Fruit fly (Drosophila melanogaster) ovary, adult (tissue): Measurements from ENCODE around the gene sunz.

Experiments
- CG17801 ChIP-seq: fragments of 200-800 bp; optimal IDR thresholded peaks from 2 replicates; lab custom pipeline; 2019; ENCODE audit warnings: missing biosample characterization, mild to moderate bottlenecking, missing genetic modification characterization, moderate library complexity; ENCODE audit not compliant: partially characterized antibody

sunz gene

DNA sequence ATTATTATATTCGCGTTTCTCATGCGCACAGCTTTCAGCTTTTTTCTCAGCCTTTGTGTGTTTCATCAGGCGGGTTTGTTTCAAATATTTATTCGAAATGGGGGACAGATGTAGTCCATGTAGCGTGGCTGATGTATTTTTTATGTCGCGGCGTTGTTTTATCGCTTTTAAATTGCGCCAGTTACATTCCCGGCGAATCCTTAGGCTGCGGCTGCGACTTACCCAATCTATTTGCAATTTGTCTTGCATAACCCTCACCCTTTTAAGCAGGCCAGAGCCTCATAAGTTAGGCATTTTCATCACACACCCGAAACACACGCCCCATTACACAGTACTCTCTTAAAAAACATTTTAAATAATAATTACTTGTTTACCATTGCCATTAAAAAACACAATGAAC, at the start of gene sunz:
TSS of gene sunz (plus strand) at position 301 of the 400 bp plus-strand sequence.
- TF ChIP-seq CG17801 = no peak

DNA sequence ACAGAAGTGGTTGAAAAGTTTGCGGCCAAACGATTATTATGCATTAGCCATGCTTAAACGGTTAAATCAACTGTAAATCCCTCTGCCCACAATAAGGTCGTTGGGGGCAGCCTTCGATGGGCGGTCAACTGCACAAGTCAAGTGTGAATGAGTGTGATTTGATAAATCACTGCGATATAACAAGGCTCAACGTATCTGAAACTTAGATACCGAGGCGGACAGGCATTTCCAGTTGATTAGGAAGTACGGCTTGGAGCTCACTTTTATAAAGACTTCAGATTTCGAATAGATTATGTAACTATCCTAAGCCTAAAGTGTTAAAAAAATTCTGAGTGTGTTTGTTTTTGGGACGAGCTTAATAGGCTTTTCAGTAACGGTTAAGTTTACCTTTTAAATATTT, 49.5 kb upstream of the sunz start, which contains the start of gene CG2336:
TSS of gene CG2336 (plus strand) at position 301 of the 400 bp plus-strand sequence.
- TF ChIP-seq CG17801 = no peak

DNA sequence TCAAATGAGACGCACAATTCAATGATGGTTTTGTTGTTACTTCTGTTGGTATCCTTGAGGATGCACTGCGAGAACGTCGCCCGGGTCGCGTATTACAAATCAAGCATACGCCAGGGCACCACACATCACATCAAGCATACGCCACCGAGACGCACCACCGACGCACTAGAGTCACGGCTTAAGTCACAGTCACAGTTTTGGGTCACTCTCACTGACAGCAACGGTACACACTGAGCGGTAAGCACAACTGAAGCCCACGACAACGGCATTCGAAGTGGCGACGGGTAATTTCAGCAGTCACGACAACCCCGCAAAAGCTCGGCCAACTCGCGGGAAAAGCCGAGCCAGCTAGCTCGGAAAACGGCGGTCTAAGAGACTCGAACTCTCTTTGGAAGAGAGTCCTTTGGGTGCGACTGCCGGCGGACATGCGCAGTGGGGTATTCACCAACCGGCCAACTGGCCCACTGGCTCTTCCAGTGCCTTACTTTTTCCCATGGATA, 36.8 kb upstream of the sunz start, which contains the start of gene dpr11:
TSS of gene dpr11 (minus strand) at position 263 of the 500 bp plus-strand sequence.
- TF ChIP-seq CG17801 = no peak

DNA sequence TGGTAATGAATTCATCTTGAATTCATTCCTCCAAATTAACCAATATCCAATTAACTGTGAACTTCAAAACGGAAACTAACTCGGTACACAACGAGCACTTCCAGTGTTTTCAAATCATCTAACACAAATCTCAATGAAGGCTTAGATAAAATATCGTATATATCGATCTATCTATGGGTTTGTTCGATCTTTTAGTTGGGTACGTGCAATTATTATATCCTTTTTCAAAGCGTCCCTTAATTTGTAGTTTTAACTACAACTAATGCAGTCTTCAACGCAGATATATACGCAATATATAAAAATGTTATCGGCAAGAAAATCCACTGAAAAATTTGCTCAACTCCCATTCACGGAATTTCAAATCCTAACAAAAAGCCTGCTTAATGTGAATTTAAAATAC, 32.0 kb upstream of the sunz start, which contains the start of gene CG1138:
TSS of gene CG1138 (minus strand) at position 101 of the 400 bp plus-strand sequence.
- TF ChIP-seq CG17801 = no peak

DNA sequence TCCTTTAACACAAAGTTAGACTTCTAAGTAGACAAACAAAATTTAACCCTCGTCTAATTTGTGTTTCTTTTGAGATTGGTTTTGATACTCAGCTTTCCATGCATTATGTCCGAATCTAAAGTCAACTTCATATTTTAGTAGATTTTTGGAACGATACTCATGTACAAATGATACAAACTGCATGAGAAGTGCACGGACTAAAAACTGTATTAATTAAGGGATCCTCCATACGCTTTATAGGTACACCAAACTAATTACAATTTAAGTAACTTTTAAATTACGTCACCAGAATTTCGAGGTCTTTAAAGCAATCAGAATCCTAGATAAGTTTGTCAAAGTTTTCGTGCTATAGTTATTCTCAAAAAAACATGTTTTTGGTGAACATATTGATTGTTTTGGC, 29.0 kb upstream of the sunz start, which contains the start of gene CG31482:
TSS of gene CG31482 (plus strand) at position 301 of the 400 bp plus-strand sequence.
- TF ChIP-seq CG17801 = no peak

DNA sequence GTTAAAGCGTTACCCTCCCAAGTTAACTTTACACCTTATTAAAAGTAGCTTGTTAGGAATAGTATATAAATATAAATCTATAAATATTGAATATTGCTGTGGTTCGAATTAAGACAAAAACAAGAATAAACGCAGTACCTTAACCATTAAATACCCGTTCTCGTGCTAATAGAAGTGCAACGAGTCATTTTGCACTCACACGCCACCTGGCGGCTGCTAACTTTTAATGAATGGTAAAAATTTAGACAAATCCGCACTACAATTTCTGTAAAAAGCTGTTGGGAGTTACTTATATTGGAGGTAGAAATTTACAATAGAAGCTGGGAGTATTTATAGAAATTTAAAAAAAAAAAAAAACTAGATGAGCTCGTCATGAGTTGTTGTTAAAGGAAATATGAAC, 24.8 kb upstream of the sunz start:
- no peak for TF ChIP-seq CG17801

DNA sequence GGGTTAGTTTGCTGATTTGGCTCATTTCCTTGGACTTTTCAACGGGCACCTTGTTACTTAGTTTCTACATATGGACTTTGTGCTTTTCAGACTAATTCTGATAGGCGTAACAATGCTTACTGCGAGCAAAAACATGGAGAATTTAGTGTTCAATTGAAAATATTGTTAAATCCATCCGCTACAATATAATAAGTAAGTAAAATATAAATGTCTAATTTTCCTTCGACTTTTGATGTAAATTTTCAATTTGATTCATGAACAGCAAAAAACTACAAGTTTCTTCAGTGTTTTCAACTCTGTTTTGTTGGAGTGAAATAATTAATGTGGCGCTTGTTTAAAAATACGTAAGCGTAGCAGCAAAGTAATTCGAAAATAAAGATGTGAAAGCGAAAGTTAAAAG, 21.1 kb upstream of the sunz start, which contains the start of gene glob2:
TSS of gene glob2 (minus strand) at position 101 of the 400 bp plus-strand sequence.
- no peak for TF ChIP-seq CG17801

DNA sequence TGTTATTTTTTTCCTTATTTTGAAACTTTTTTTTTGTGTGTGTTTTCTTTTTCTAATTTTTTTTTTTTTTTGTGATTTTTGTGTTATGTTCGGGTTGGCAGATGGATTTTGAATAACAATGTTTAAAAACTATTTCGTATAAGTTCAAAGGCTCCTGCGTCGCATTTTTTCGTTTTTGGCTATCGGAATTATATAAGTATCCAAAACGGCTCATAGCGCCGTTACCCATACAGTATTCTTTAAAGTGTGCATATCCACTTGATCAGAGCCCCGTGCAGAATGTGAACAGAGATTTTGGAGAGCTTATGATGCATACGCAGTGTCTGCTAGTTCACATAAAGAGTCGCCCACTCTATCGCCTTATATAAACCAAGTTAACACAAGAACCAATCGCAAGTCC, 2.2 kb upstream of the sunz start, which contains the start of gene sowi:
TSS of gene sowi (minus strand) at position 101 of the 400 bp plus-strand sequence.
- no peak for TF ChIP-seq CG17801

DNA sequence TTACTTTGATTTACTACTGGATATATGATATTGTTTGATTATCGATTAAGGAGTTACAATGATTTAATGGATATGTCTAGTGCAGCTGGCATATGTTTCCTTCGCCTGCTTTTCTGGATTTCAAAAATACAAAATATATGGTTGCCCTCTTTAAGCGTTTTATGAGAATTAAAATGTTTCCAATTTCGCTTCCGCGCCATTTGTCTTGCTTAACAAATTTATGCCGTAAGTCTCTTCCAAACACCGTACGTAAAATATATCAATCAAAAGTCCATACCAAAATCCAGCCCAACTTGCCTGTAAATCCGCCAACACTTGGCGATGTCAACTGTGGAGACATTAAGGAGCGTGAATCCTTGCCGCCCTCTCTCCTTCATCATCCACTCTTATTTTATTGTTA, 730 bp upstream of the sunz start, which contains the start of gene CG15177:
TSS of gene CG15177 (minus strand) at position 101 of the 400 bp plus-strand sequence.
- TF ChIP-seq CG17801 = no peak

DNA sequence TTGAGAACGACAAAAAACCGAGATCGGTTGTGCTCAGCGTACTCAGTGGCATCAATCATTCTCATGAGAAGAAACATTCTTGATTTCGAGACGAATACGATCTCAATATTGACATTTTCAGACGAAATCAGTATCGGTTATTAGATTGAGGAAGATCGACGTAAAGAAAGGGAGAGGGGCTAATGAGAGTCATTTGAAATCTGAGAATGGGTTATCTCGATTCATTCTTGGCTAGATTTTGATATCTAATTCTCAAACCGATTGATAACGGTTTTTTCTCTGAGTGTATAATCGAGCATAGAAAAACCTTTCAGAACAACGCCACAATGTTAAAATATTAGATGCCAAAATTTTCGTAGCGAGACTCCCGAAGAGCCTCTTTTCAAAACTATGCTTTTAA, 11.0 kb downstream of the sunz start, which contains the start of gene CG31286:
TSS of gene CG31286 (plus strand) at position 301 of the 400 bp plus-strand sequence.
- TF ChIP-seq CG17801 = no peak

DNA sequence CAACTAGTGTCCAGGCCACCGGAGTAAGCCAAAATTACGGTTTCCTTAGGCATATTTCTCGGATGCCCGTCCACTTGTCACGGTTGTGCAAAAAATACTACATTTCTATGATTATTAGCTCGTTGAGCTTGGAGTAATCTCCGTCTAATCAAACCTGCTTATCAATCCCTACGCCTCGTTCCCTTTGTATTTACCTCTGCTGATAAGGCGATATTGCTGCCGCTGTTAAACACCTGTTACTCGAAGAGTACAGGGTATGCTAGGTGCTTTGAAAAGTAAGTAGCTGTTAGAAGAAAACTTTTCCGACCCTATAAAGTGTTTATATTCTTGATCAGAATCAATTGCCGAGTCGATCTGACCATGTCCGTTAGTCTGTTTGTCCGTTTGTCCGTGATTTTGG, 14.4 kb downstream of the sunz start, which contains the start of gene Ass:
TSS of gene Ass (minus strand) at position 101 of the 400 bp plus-strand sequence.
- TF ChIP-seq CG17801 = no peak

DNA sequence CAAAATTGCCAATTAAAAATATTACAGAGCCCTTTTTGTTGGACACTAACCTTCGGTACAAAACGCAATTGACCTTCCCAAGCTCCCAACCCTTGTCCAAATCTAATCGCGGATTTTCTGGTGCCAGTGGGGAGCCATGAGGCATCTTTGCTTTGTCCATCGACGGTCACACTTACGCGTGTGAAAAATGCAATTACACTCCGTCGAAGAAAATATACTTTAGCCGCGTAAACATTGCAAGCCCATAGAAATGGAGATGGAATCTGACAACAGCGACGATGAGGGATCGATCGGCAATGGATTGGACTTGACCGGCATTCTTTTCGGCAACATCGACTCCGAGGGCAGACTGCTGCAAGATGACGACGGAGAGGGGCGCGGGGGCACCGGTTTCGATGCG, 16.8 kb downstream of the sunz start, which contains the start of gene Taf1:
TSS of gene Taf1 (plus strand) at position 150 of the 400 bp plus-strand sequence.
- TF ChIP-seq CG17801 = no peak

DNA sequence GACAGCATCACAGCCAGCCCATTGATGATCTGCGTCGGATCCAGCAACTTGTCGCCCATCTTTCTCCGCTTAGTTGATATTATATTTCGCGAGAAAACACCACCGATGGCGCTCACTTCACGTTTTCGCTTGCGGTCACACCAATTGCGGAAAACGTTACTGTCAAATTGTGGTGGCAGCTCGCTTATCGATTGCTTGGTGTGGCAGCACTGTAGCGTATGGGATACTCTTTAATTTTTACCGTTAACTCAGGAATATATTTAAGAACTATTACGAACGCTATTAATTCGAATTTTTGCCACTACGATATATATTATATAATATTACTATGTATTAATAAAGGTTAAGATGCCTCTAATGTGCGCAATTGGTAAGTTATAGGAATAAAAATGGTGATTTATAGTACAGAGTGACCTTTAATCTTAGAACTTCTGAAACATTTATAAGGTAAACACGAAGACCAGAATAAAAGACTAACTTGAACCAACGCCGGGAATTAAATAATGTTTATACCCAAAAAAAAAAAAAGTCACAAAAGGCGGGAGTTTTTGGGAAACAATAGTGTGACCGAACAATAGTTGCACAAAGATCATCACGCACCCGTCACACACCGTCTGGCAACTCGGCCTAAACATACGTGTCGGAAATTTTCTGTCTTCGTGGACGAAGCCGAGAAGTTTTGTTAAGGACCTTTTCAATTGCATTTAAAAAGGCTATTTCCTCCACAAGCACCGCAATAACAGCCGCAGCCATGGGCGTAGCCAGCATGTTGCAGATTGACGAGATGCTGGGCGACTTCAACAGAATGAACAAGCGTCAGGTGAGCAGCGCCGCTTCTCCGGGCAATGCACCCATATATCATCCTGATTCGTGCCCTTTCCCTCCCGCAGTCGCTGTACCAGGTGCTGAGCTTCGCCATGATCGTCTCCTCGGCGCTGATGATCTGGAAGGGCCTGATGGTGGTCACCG, 27.6 kb downstream of the sunz start, which contains the start of the genes CG1307 and twr:
TSS of gene CG1307 (minus strand) at position 165 of the 969 bp plus-strand sequence.
TSS of gene twr (plus strand) at position 605 of the 969 bp plus-strand sequence.
- no peak for TF ChIP-seq CG17801

DNA sequence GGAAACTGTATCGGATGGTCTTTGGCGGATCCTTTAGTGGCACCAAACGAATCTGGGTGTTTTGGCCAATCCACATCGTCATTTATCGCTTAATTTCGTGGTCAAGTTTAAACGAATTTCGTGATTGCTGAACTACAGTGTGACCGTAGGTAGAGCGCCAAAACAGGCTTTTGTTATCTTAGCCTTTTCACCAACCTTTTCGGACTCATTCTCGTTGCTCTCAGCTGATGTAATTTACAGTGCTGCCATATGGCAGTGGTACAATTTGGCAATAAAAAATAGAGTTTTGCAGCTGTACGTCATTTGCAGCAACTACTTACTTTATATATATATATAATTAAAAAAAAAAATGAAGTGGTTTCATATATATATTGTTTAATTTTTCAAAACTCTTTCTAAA, 30.0 kb downstream of the sunz start, which contains the start of gene agt:
TSS of gene agt (minus strand) at position 160 of the 400 bp plus-strand sequence.
- TF ChIP-seq CG17801 = no peak

DNA sequence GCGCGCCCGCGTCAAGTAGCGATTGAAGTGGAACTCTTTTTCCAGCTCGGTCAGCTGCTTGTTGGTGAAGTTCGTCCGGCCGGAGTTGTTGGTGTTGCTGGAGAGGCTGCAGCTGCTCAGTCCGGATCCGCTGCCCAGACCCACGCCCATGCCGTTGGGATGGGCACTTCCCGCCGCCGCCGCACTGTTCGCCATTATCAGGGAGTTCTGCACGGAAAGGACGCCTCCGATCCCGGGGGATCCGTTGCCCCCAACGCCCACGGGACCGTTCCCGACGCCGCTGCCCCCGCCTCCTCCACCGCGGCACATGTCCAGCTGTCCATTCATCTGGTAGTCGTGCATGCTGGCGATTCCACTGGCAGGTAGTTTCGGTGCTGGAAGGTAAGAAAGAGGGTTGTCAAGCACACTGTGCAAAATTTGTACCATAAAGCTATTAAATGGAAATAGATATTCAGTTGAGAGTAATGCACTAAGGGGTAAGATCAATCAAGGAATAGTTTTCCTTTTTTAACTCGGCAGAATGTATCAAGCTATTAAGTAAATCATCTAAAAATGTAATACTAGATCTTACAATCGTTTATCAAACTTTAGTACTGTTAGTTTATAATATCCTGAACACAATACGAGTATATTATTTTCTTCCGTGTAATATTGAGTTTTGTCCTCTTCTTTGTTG, 32.8 kb downstream of the sunz start:
- TF ChIP-seq CG17801 = no peak

DNA sequence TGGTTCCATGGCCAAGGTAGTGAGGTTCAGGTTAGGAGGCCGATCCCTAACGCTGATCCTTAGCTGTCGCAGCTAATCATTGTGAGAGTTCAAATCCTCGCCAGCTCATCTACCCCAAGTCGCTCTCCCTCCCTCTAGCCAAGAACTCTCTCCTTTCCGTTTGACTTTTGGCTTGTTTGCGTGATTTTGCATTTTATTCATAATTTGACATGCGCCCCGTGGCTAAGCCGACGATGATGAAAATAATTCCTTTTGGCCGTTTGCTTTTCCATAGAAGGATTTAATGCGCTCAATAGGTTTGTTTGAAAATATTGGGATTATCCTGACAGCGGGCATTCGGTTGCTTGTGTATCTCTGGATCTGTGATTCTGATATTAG, 33.3 kb downstream of the sunz start:
- no peak for TF ChIP-seq CG17801
